Worm (Caenorhabditis elegans) whole organism, L2 larva: Measurements from ENCODE around the gene toh-1.

ENCODE experiments used
- F13H6.1 ChIP-seq: sonication (generic microtip); optimal IDR thresholded peaks from 2 replicates; lab custom pipeline; 2016; ENCODE audit warnings: missing genetic modification characterization, missing compliant biosample characterization
- aly-2 ChIP-seq: fragments of 150-350 bp; optimal IDR thresholded peaks from 2 replicates; lab custom pipeline; 2014; ENCODE audit warnings: missing biosample characterization, missing genetic modification characterization
- ama-1 ChIP-seq: fragments of 150-350 bp; optimal IDR thresholded peaks from 2 replicates; lab custom pipeline; 2018; ENCODE audit warnings: inconsistent platforms
- blmp-1 ChIP-seq: sonication (generic microtip); optimal IDR thresholded peaks from 2 replicates; lab custom pipeline; 2017; ENCODE audit warnings: missing genetic modification characterization, mild to moderate bottlenecking, missing compliant biosample characterization, antibody characterized with exemption, moderate library complexity; ENCODE audit not compliant: insufficient read depth
- fos-1 ChIP-seq: fragments of 150-350 bp; optimal IDR thresholded peaks from 2 replicates; lab custom pipeline; 2014; ENCODE audit warnings: missing biosample characterization, missing genetic modification characterization
- nhr-21 ChIP-seq: fragments of 150-350 bp; optimal IDR thresholded peaks from 2 replicates; lab custom pipeline; 2014; ENCODE audit warnings: missing biosample characterization, missing genetic modification characterization
- nhr-237 ChIP-seq: fragments of 150-350 bp; optimal IDR thresholded peaks from 2 replicates; lab custom pipeline; 2014; ENCODE audit warnings: missing biosample characterization, missing genetic modification characterization
- nhr-77 ChIP-seq: fragments of 150-350 bp; optimal IDR thresholded peaks from 2 replicates; lab custom pipeline; 2014; ENCODE audit warnings: missing biosample characterization, missing genetic modification characterization
- sma-3 ChIP-seq: sonication (generic microtip); optimal IDR thresholded peaks from 2 replicates; lab custom pipeline; 2016; ENCODE audit warnings: missing genetic modification reagents, missing genetic modification characterization, missing compliant biosample characterization
- snpc-4 ChIP-seq: fragments of 150-350 bp; optimal IDR thresholded peaks from 2 replicates; lab custom pipeline; 2014; ENCODE audit warnings: missing biosample characterization, missing genetic modification characterization
- ztf-11 ChIP-seq: sonication (generic microtip); optimal IDR thresholded peaks from 2 replicates; lab custom pipeline; 2017; ENCODE audit warnings: missing biosample characterization, missing genetic modification characterization
- ztf-4 ChIP-seq: fragments of 150-350 bp; optimal IDR thresholded peaks from 2 replicates; lab custom pipeline; 2014; ENCODE audit warnings: missing biosample characterization, missing genetic modification characterization

ce11 chrIII:3800934-3801252, 7.9 kb downstream of the toh-1 start:
- TF ChIP-seq ztf-4 = no peak
- no peak for TF ChIP-seq nhr-237 (tag; lab: Kevin White, UChicago)
- TF ChIP-seq nhr-77 (tag; lab: Kevin White, UChicago) = no peak
- no peak for TF ChIP-seq ama-1 (lab: Kevin White, UChicago)
- TF ChIP-seq snpc-4 (tag; lab: Kevin White, UChicago) = no peak
- TF ChIP-seq aly-2 (tag; lab: Kevin White, UChicago) = no peak
- TF ChIP-seq ztf-11 (tag; lab: Kevin White, UChicago) = no peak
- TF ChIP-seq F13H6.1 = no peak
- no peak for TF ChIP-seq sma-3 (GFP tag; lab: Kevin White, UChicago)
- no peak for TF ChIP-seq fos-1 (tag; lab: Kevin White, UChicago)
- TF ChIP-seq nhr-21 = no peak
- TF ChIP-seq blmp-1 (tag; lab: Kevin White, UChicago) = no peak
